Fruit fly (Drosophila melanogaster): ENCODE measurements around the gene Marf.
A peak's percentile ranks its signal among the peaks of the same experiment; 100 is the strongest.

The Marf gene

DNA sequence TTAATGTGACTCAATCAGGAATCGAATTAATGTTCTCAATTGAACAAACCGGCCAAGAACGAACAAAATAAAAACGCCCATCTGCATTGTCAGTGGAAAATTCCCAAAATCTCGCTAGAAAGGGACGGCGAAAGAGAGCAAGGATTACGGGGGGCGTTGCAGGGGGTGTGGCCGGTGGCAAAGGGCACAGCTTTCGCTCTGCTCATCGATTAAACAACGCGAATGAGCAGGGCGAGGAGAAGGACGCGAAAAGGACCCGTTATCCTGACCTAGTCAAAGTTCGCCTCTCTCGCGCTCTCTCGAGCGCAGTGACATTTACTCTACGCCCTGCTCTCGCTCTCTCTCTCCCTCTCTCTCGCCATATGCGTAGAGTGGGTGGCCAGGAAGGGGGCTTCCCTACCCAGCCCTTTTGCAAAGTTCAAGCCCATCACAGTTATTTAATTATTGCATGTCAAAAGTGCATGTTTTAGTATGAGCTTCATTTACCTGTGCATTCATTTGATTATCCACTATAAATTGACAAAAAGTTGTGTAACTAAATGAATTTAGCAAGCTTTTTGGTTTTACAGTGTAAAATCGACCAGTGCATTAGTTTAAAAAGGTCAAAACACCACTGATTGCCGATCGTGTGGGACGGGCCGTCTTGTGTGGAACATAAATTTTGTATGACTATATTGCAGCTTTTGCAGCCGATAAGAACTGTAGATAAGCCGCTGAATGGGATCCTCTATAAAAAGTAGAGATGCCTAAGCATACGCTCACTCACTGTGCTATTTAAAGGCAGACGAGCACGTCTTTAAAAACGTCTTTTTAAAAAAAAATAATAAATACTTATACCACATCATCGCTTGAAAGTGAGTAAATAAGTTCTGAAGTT, 26.8 kb upstream of the Marf start (continued):
- peak; percentile 19 for TF ChIP-seq Sox100B (GFP tag; optimal IDR thresholded peaks at IDR 0.05)
- peak; percentile 22 for TF ChIP-seq CG13624 (GFP tag; optimal IDR thresholded peaks at IDR 0.05)
- TF ChIP-seq sisA (GFP tag; IDR thresholded peaks at IDR 0.05) = peak; percentile 42; the same call in 1 of the 2 replicates
- no peak for TF ChIP-seq zen2 (GFP tag; IDR thresholded peaks at IDR 0.05; ENCODE audit: partially characterized antibody)
- TF ChIP-seq mld (GFP tag; IDR thresholded peaks at IDR 0.05; ENCODE audit: partially characterized antibody) = no peak
- no peak for TF ChIP-seq CG2889 (GFP tag; IDR thresholded peaks at IDR 0.05)
- TF ChIP-seq CG15514 (GFP tag; optimal IDR thresholded peaks at IDR 0.05) = no peak
- peak; percentile 55 for TF ChIP-seq slbo (GFP tag; IDR thresholded peaks at IDR 0.05)
- TF ChIP-seq H15 (GFP tag; IDR thresholded peaks at IDR 0.05) = peak; percentile 8; the same call in 1 of the 3 replicates
- TF ChIP-seq ken (GFP tag; IDR thresholded peaks at IDR 0.05) = no peak
- peak; percentile 29 for TF ChIP-seq HHEX (GFP tag; optimal IDR thresholded peaks at IDR 0.05)
- peak; percentile 4 for TF ChIP-seq grau (tag; optimal IDR thresholded peaks at IDR 0.05)
- peak; percentile 39 for TF ChIP-seq CG7839 (tag; optimal IDR thresholded peaks at IDR 0.05)
- peak; percentile 29 for TF ChIP-seq mam (GFP tag; optimal IDR thresholded peaks at IDR 0.05)
- 0 out of 2 replicates have a peak, but pooled peaks have one; percentile 21 for TF ChIP-seq CG11085 (GFP tag; IDR thresholded peaks at IDR 0.05)
- TF ChIP-seq Antp (GFP tag; optimal IDR thresholded peaks at IDR 0.05) = peak; percentile 28
- no peak for TF ChIP-seq dmrt11E (tag; optimal IDR thresholded peaks at IDR 0.05)
- TF ChIP-seq CG6254 (GFP tag; optimal IDR thresholded peaks at IDR 0.05) = peak; percentile 15
- peak; percentile 50 to 72 for TF ChIP-seq Trl (optimal IDR thresholded peaks at IDR 0.05)
- no peak for TF ChIP-seq Trl (GFP tag; optimal IDR thresholded peaks at IDR 0.05)
- TF ChIP-seq zfh2 (GFP tag; optimal IDR thresholded peaks at IDR 0.05) = peak; percentile 13
- TF ChIP-seq CG18011 (GFP tag; optimal IDR thresholded peaks at IDR 0.05) = no peak
- peak; percentile 56; the same call in 2 of the 4 replicates for TF ChIP-seq Gug (GFP tag; IDR thresholded peaks at IDR 0.05)
- no peak for TF ChIP-seq fu2 (GFP tag; optimal IDR thresholded peaks at IDR 0.05)
- TF ChIP-seq CG32532 (GFP tag; IDR thresholded peaks at IDR 0.05) = peak; percentile 46; the same call in 1 of the 2 replicates
- TF ChIP-seq lab (GFP tag; optimal IDR thresholded peaks at IDR 0.05) = peak; percentile 37
- no peak for TF ChIP-seq CG7963 (GFP tag; IDR thresholded peaks at IDR 0.05; ENCODE audit: partially characterized antibody)
- peak; percentile 11 for TF ChIP-seq Blimp-1 (GFP tag; optimal IDR thresholded peaks at IDR 0.05)
- peak; percentile 8 for TF ChIP-seq CG12155 (GFP tag; optimal IDR thresholded peaks at IDR 0.05)
- TF ChIP-seq CG31224 (GFP tag; IDR thresholded peaks at IDR 0.05) = no peak
- TF ChIP-seq Hr78 (GFP tag; optimal IDR thresholded peaks at IDR 0.05) = peak in 1 of 2 experiments; percentile 9
- TF ChIP-seq CG14014 (GFP tag; IDR thresholded peaks at IDR 0.05) = 0 out of 2 replicates have a peak, but pooled peaks have one; percentile 38
- 0 out of 3 replicates have a peak, but pooled peaks have one; percentile 16 for TF ChIP-seq CG11695 (GFP tag; IDR thresholded peaks at IDR 0.05)
- peak; percentile 45 for TF ChIP-seq CG11504 (tag; optimal IDR thresholded peaks at IDR 0.05)
- TF ChIP-seq abd-A (tag; optimal IDR thresholded peaks at IDR 0.05) = peak; percentile 18
- TF ChIP-seq CG15269 (tag; optimal IDR thresholded peaks at IDR 0.05) = no peak
- no peak for TF ChIP-seq NC2β (GFP tag; optimal IDR thresholded peaks at IDR 0.05)
- no peak for TF ChIP-seq odd (GFP tag; optimal IDR thresholded peaks at IDR 0.05)
- TF ChIP-seq Sox102F (GFP tag; optimal IDR thresholded peaks at IDR 0.05) = peak; percentile 35
- TF ChIP-seq CG9437 (GFP tag; optimal IDR thresholded peaks at IDR 0.05) = peak; percentile 19
- peak; percentile 34 for TF ChIP-seq gem (tag; optimal IDR thresholded peaks at IDR 0.05)
- TF ChIP-seq CG8281 (tag; optimal IDR thresholded peaks at IDR 0.05) = no peak
- no peak for TF ChIP-seq dimm (GFP tag; IDR thresholded peaks at IDR 0.05)
- no peak for TF ChIP-seq CG12219 (GFP tag; optimal IDR thresholded peaks at IDR 0.05)
- 0 out of 3 replicates have a peak, but pooled peaks have one; percentile 30 for TF ChIP-seq zfh1 (GFP tag; IDR thresholded peaks at IDR 0.05)
- TF ChIP-seq Stat92E (GFP tag; optimal IDR thresholded peaks at IDR 0.05) = no peak
- 0 out of 3 replicates have a peak, but pooled peaks have one; percentile 46 for TF ChIP-seq dysf (GFP tag; IDR thresholded peaks at IDR 0.05)

All from whole organism, embryonic.